Worm (Caenorhabditis elegans): ENCODE results near the gene twk-18.

ce11 chrX:8945011-8945410 is 42.9 kb upstream of the twk-18 start:
- no peak for TF ChIP-seq jun-1 (tag; optimal IDR thresholded peaks at IDR 0.05)
- TF ChIP-seq nhr-237 (tag; optimal IDR thresholded peaks at IDR 0.05), result no peak
- TF ChIP-seq lin-39 (tag; optimal IDR thresholded peaks at IDR 0.05), result no peak
- TF ChIP-seq ceh-82 (tag; optimal IDR thresholded peaks at IDR 0.05), result no peak
- no peak for TF ChIP-seq nhr-25 (tag; optimal IDR thresholded peaks at IDR 0.05; ENCODE audit: borderline replicate concordance, insufficient read depth)
- TF ChIP-seq pha-4 (GFP tag; IDR thresholded peaks at IDR 0.05), result no peak
- no peak for TF ChIP-seq pha-4 (tag; optimal IDR thresholded peaks at IDR 0.05)
- TF ChIP-seq spr-1 (tag; optimal IDR thresholded peaks at IDR 0.05), result no peak
- TF ChIP-seq hlh-11 (tag; optimal IDR thresholded peaks at IDR 0.05), result no peak
- 0 out of 2 replicates have a peak, but pooled peaks have one; percentile 27 for TF ChIP-seq madf-9 (GFP tag; conservative IDR thresholded peaks at IDR 0.05)
- TF ChIP-seq rbr-2 (tag; optimal IDR thresholded peaks at IDR 0.05), result no peak
- TF ChIP-seq F37D6.2 (tag; optimal IDR thresholded peaks at IDR 0.05), result no peak
- no peak for TF ChIP-seq zag-1 (tag; optimal IDR thresholded peaks at IDR 0.05)
- no peak for TF ChIP-seq R02D3.7 (tag; optimal IDR thresholded peaks at IDR 0.05)
- no peak for TF ChIP-seq aly-2 (tag; optimal IDR thresholded peaks at IDR 0.05)
